Worm (Caenorhabditis elegans) whole organism, young adult: ENCODE results near the gene Y41C4A.21.

Experiments
- hlh-12 ChIP-seq: sonication (generic microtip); optimal IDR thresholded peaks from 2 replicates; lab custom pipeline; 2016; ENCODE audit warnings: missing genetic modification characterization, missing compliant biosample characterization
- rec-8 ChIP-seq, 2 experiments: sonication (generic microtip); optimal IDR thresholded peaks; 2 replicates each; lab custom pipeline; 2016; ENCODE audit warnings: mild to moderate bottlenecking in 2 of 2, missing genetic modification characterization in 2 of 2, missing genetic modification reagents in 2 of 2, missing genotype in 2 of 2, missing biosample characterization in 1 of 2, missing compliant biosample characterization in 1 of 2, moderate library complexity in 1 of 2

DNA sequence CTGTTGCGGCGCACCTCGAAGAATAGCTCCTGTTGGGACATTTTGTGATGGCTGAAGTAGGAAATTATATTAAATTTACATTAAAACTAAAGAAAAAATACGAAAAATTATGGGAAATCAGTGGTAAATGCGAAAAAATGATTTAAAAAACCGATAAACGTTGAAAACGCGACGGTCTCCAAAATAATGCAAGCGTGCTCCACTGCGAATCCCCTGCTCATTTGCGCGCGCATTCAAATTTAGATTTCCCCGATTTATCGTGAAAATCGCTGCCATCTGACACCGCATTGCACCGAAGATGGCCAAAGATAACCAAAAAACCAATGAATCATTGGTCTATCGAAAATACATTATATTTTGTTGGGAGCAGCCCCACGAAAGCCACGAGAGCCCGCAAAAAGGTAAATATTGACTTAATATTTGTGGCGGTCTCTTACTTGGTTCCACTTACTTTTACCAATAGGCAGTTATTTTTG lies 12.7 kb upstream of the Y41C4A.21 start, which contains the start of the genes elb-1 and Y41C4A.11:
- TF ChIP-seq hlh-12 (no peak), rec-8 (tag; optimal IDR thresholded peaks at IDR 0.05; lab: Kevin White, UChicago) (no peak)
